Worm (Caenorhabditis elegans) whole organism, L4 larva: Measurements from ENCODE around the gene exp-2.

Experiments
- R02D3.7 ChIP-seq: fragments of 150-350 bp; sonication (generic microtip); optimal IDR thresholded peaks from 3 replicates; lab custom pipeline; 2014; ENCODE audit warnings: missing biosample characterization, missing genetic modification characterization
- Y105C5A.15 ChIP-seq: fragments of 200-800 bp; sonication (Bioruptor generic); IDR thresholded peaks from 2 replicates; pipeline ENCODE4 v1.3.6; 2022; ENCODE audit warnings: missing genetic modification characterization, missing compliant biosample characterization
- Y48G9A.11 ChIP-seq: fragments of 200-800 bp; sonication (Bioruptor generic); IDR thresholded peaks from 2 replicates; pipeline ENCODE4 v1.3.6; 2022; ENCODE audit warnings: missing genetic modification reagents, missing genetic modification characterization, missing compliant biosample characterization
- Y5F2A.4 ChIP-seq: fragments of 200-800 bp; sonication (Bioruptor generic); optimal IDR thresholded peaks from 2 replicates; lab custom pipeline; 2018; ENCODE audit warnings: mild to moderate bottlenecking, missing genetic modification characterization, missing compliant biosample characterization
- Y75B8A.6 ChIP-seq: fragments of 200-800 bp; sonication (Bioruptor generic); IDR thresholded peaks from 2 replicates; pipeline ENCODE4 v1.3.6; 2022; ENCODE audit warnings: missing genetic modification reagents, missing genetic modification characterization, missing compliant biosample characterization
- ZK337.2 ChIP-seq: fragments of 200-800 bp; sonication (Bioruptor generic); IDR thresholded peaks from 2 replicates; pipeline ENCODE4 v1.3.6; 2022; ENCODE audit warnings: missing genetic modification reagents, missing genetic modification characterization, missing compliant biosample characterization
- ZK546.5 ChIP-seq, 2 experiments: sonication (generic microtip); optimal IDR thresholded peaks; 2 replicates each; lab custom pipeline; 2017; ENCODE audit warnings: missing biosample characterization in 2 of 2, missing genetic modification characterization in 2 of 2
- aha-1 ChIP-seq: fragments of 150-350 bp; peaks from one replicate; lab custom pipeline; 2014; ENCODE audit warnings: missing biosample characterization, missing genetic modification characterization
- arid-1 ChIP-seq: fragments of 200-800 bp; sonication (Bioruptor generic); conservative IDR thresholded peaks from 2 replicates; pipeline ENCODE4 v1.3.6; 2022; ENCODE audit warnings: missing genetic modification reagents, missing genetic modification characterization, missing compliant biosample characterization
- attf-4 ChIP-seq: sonication (generic microtip); optimal IDR thresholded peaks from 3 replicates; lab custom pipeline; 2017; ENCODE audit warnings: missing biosample characterization, missing genetic modification characterization
- ceh-28 ChIP-seq: fragments of 150-350 bp; optimal IDR thresholded peaks from 2 replicates; lab custom pipeline; 2014; ENCODE audit warnings: missing biosample characterization, missing genetic modification reagents, missing genetic modification characterization
- ceh-32 ChIP-seq: sonication (generic microtip); optimal IDR thresholded peaks from 2 replicates; lab custom pipeline; 2016; ENCODE audit warnings: mild to moderate bottlenecking, missing genetic modification characterization, missing compliant biosample characterization; ENCODE audit not compliant: poor library complexity
- ceh-44 ChIP-seq: fragments of 200-800 bp; sonication (Bioruptor generic); IDR thresholded peaks from 2 replicates; pipeline ENCODE4 v1.3.6; 2022; ENCODE audit warnings: missing genetic modification reagents, missing genetic modification characterization, missing compliant biosample characterization
- ceh-82 ChIP-seq: sonication (generic microtip); optimal IDR thresholded peaks from 2 replicates; lab custom pipeline; 2017; ENCODE audit warnings: missing biosample characterization, missing genetic modification characterization
- daf-16 ChIP-seq, 3 experiments: sonication (generic microtip); optimal IDR thresholded peaks; 2 replicates each; lab custom pipeline; 2016 to 2017; ENCODE audit warnings: missing genetic modification characterization in 3 of 3, missing genetic modification reagents in 3 of 3, mild to moderate bottlenecking in 2 of 3, missing compliant biosample characterization in 2 of 3, missing biosample characterization in 1 of 3, moderate library complexity in 1 of 3
- daf-8 ChIP-seq: fragments of 200-800 bp; sonication (Bioruptor generic); IDR thresholded peaks from 2 replicates; pipeline ENCODE4 v1.3.6; 2022; ENCODE audit warnings: missing genetic modification characterization, missing compliant biosample characterization
- duxl-1 ChIP-seq: sonication (generic microtip); optimal IDR thresholded peaks from 2 replicates; lab custom pipeline; 2016; ENCODE audit warnings: mild to moderate bottlenecking, missing genetic modification characterization, moderate library complexity, missing compliant biosample characterization; ENCODE audit not compliant: poor library complexity
- dve-1 ChIP-seq: sonication (generic microtip); optimal IDR thresholded peaks from 2 replicates; lab custom pipeline; 2017; ENCODE audit warnings: antibody characterized with exemption, mild to moderate bottlenecking, missing genetic modification characterization, missing compliant biosample characterization; ENCODE audit not compliant: insufficient read depth
- gei-8 ChIP-seq: fragments of 200-800 bp; sonication (Bioruptor generic); optimal IDR thresholded peaks from 2 replicates; lab custom pipeline; 2018; ENCODE audit warnings: mild to moderate bottlenecking, missing genetic modification characterization, missing compliant biosample characterization
- hlh-11 ChIP-seq: fragments of 200-800 bp; sonication (Bioruptor generic); optimal IDR thresholded peaks from 2 replicates; lab custom pipeline; 2018; ENCODE audit warnings: mild to moderate bottlenecking, missing genetic modification characterization, missing compliant biosample characterization
- hlh-30 ChIP-seq: sonication (generic microtip); optimal IDR thresholded peaks from 2 replicates; lab custom pipeline; 2017; ENCODE audit warnings: antibody characterized with exemption, mild to moderate bottlenecking, missing genetic modification characterization, missing compliant biosample characterization; ENCODE audit not compliant: insufficient read depth
- hmg-1.1 ChIP-seq: fragments of 200-800 bp; sonication (Bioruptor generic); IDR thresholded peaks from 2 replicates; pipeline ENCODE4 v1.3.6; 2022; ENCODE audit warnings: missing genetic modification reagents, missing genetic modification characterization, missing compliant biosample characterization
- lim-7 ChIP-seq: fragments of 200-800 bp; sonication (Bioruptor generic); IDR thresholded peaks from 2 replicates; pipeline ENCODE4 v1.3.6; 2022; ENCODE audit warnings: missing genetic modification characterization, missing compliant biosample characterization
- lin-38 ChIP-seq: fragments of 200-800 bp; sonication (Bioruptor generic); IDR thresholded peaks from 2 replicates; pipeline ENCODE4 v1.3.6; 2022; ENCODE audit warnings: missing genetic modification reagents, missing genetic modification characterization, missing compliant biosample characterization
- lir-3 ChIP-seq: sonication (generic microtip); optimal IDR thresholded peaks from 2 replicates; lab custom pipeline; 2016; ENCODE audit warnings: mild to moderate bottlenecking, missing genetic modification characterization, missing compliant biosample characterization
- madf-5 ChIP-seq, 2 experiments: fragments of 200-800 bp; sonication (Bioruptor generic); IDR thresholded peaks; 2 replicates each; pipeline ENCODE4 v1.3.6; 2022; ENCODE audit warnings: missing compliant biosample characterization in 2 of 2, missing genetic modification characterization in 2 of 2
- mdl-1 ChIP-seq, 2 experiments: fragments of 150-350 bp in 1 of 2; sonication (generic microtip) in 1 of 2; optimal IDR thresholded peaks; 2 replicates each; lab custom pipeline; 2014 to 2017; ENCODE audit warnings: missing biosample characterization in 2 of 2, missing genetic modification characterization in 2 of 2
- mep-1 ChIP-seq: fragments of 150-350 bp; sonication (generic microtip); optimal IDR thresholded peaks from 3 replicates; lab custom pipeline; 2014; ENCODE audit warnings: missing biosample characterization, missing genetic modification characterization
- mes-2 ChIP-seq: sonication (generic microtip); optimal IDR thresholded peaks from 2 replicates; lab custom pipeline; 2016; ENCODE audit warnings: missing genotype, mild to moderate bottlenecking, missing genetic modification characterization, missing compliant biosample characterization; ENCODE audit not compliant: poor library complexity, severe bottlenecking
- mxl-2 ChIP-seq: fragments of 200-800 bp; sonication (Bioruptor generic); conservative IDR thresholded peaks from 2 replicates; pipeline ENCODE4 v1.3.6; 2022; ENCODE audit warnings: missing genetic modification reagents, missing genetic modification characterization, missing compliant biosample characterization
- mxl-3 ChIP-seq: fragments of 200-800 bp; sonication (Bioruptor generic); optimal IDR thresholded peaks from 2 replicates; lab custom pipeline; 2018; ENCODE audit warnings: mild to moderate bottlenecking, missing genetic modification characterization, missing compliant biosample characterization
- nhr-102 ChIP-seq: sonication (generic microtip); optimal IDR thresholded peaks from 2 replicates; lab custom pipeline; 2016; ENCODE audit warnings: mild to moderate bottlenecking, missing genetic modification characterization, moderate library complexity, missing compliant biosample characterization
- nhr-11 ChIP-seq: fragments of 150-350 bp; optimal IDR thresholded peaks from 2 replicates; lab custom pipeline; 2014; ENCODE audit warnings: missing biosample characterization, missing genetic modification characterization
- nhr-111 ChIP-seq: fragments of 200-800 bp; sonication (Bioruptor generic); optimal IDR thresholded peaks from 2 replicates; lab custom pipeline; 2018; ENCODE audit warnings: mild to moderate bottlenecking, missing genetic modification characterization, missing compliant biosample characterization
- nhr-25 ChIP-seq: sonication (generic microtip); optimal IDR thresholded peaks from 2 replicates; lab custom pipeline; 2017; ENCODE audit warnings: missing genetic modification characterization, mild to moderate bottlenecking, missing compliant biosample characterization, antibody characterized with exemption, moderate library complexity, borderline replicate concordance; ENCODE audit not compliant: insufficient read depth
- nhr-28 ChIP-seq: fragments of 150-350 bp; optimal IDR thresholded peaks from 2 replicates; lab custom pipeline; 2014; ENCODE audit warnings: missing biosample characterization, missing genetic modification characterization
- nhr-41 ChIP-seq: fragments of 200-800 bp; sonication (Bioruptor generic); IDR thresholded peaks from 2 replicates; pipeline ENCODE4 v1.3.6; 2022; ENCODE audit warnings: missing genetic modification reagents, missing genetic modification characterization, missing compliant biosample characterization
- nhr-76 ChIP-seq: fragments of 150-350 bp; optimal IDR thresholded peaks from 2 replicates; lab custom pipeline; 2014; ENCODE audit warnings: missing biosample characterization, missing genetic modification characterization
- php-3 ChIP-seq: fragments of 200-800 bp; sonication (Bioruptor generic); IDR thresholded peaks from 2 replicates; pipeline ENCODE4 v1.3.6; 2022; ENCODE audit warnings: missing genetic modification reagents, missing genetic modification characterization, missing compliant biosample characterization
- pqm-1 ChIP-seq: sonication (generic microtip); optimal IDR thresholded peaks from 2 replicates; lab custom pipeline; 2017; ENCODE audit warnings: missing biosample characterization, missing genetic modification characterization
- rbr-2 ChIP-seq: sonication (generic microtip); optimal IDR thresholded peaks from 2 replicates; lab custom pipeline; 2016; ENCODE audit warnings: missing genotype, missing genetic modification characterization, missing compliant biosample characterization
- set-16 ChIP-seq: fragments of 200-800 bp; sonication (Bioruptor generic); IDR thresholded peaks from 2 replicates; pipeline ENCODE4 v1.3.6; 2022; ENCODE audit warnings: missing genetic modification reagents, missing genetic modification characterization, missing compliant biosample characterization
- tag-97 ChIP-seq: fragments of 200-800 bp; sonication (Bioruptor generic); IDR thresholded peaks from 2 replicates; pipeline ENCODE4 v1.3.6; 2022; ENCODE audit warnings: missing genetic modification characterization, missing compliant biosample characterization
- unc-39 ChIP-seq: sonication (generic microtip); optimal IDR thresholded peaks from 2 replicates; lab custom pipeline; 2017; ENCODE audit warnings: missing biosample characterization, missing genetic modification characterization
- unc-62 ChIP-seq, 3 experiments: fragments of 150-350 bp in 1 of 3; sonication (generic microtip); optimal IDR thresholded peaks in 2 of 3; peaks in 1 of 3; 1 replicate in 1 of 3; 2 replicates in 2 of 3; lab custom pipeline; 2014 to 2017; ENCODE audit warnings: missing biosample characterization in 3 of 3, missing genetic modification characterization in 3 of 3, missing genetic modification reagents in 3 of 3, missing genotype in 1 of 3
- vab-7 ChIP-seq: fragments of 200-800 bp; sonication (Bioruptor generic); IDR thresholded peaks from 2 replicates; pipeline ENCODE4 v1.3.6; 2022; ENCODE audit warnings: missing genetic modification reagents, missing genetic modification characterization, missing compliant biosample characterization
- zip-2 ChIP-seq: fragments of 150-350 bp; optimal IDR thresholded peaks from 2 replicates; lab custom pipeline; 2014; ENCODE audit warnings: missing biosample characterization, missing genetic modification characterization
- ztf-11 ChIP-seq: fragments of 150-350 bp; optimal IDR thresholded peaks from 2 replicates; lab custom pipeline; 2014; ENCODE audit warnings: missing biosample characterization, missing genetic modification characterization

exp-2 gene

ce11 chrV:6100492-6101004, 30.7 kb upstream of the exp-2 start, which contains the start of gene crt-1 (continued):
- TF ChIP-seq vab-7 (GFP tag; lab: Robert Waterston, UW) (peak; percentile 49), mxl-3 (GFP tag; lab: Kevin White, UChicago) (peak; percentile 99), Y75B8A.6 (GFP tag; lab: Robert Waterston, UW) (no peak), unc-39 (tag; lab: Kevin White, UChicago) (no peak), Y48G9A.11 (GFP tag; lab: Robert Waterston, UW) (no peak), nhr-11 (peak; percentile 88), ceh-32 (peak; percentile 54), ceh-28 (tag; lab: Kevin White, UChicago) (no peak), ZK546.5 (tag; optimal IDR thresholded peaks at IDR 0.05; lab: Kevin White, UChicago) (no peak), php-3 (GFP tag; lab: Robert Waterston, UW) (peak; percentile 85), mep-1 (peak; percentile 94), dve-1 (peak; percentile 95), gei-8 (peak; percentile 69), nhr-76 (tag; lab: Kevin White, UChicago) (no peak), arid-1 (GFP tag; lab: Robert Waterston, UW) (0 out of 2 replicates have a peak, but pooled peaks have one; percentile 74), Y5F2A.4 (GFP tag; lab: Kevin White, UChicago) (no peak)

- TF ChIP-seq hmg-1.1 (GFP tag; lab: Robert Waterston, UW) (no peak), R02D3.7 (tag; lab: Kevin White, UChicago) (no peak), mxl-3 (GFP tag; lab: Kevin White, UChicago) (no peak), daf-8 (GFP tag; lab: Robert Waterston, UW) (no peak), ceh-44 (GFP tag; lab: Robert Waterston, UW) (no peak), tag-97 (GFP tag; lab: Robert Waterston, UW) (no peak), lir-3 (tag; lab: Kevin White, UChicago) (no peak), set-16 (GFP tag; lab: Robert Waterston, UW) (no peak), mdl-1 (tag; optimal IDR thresholded peaks at IDR 0.05; lab: Kevin White, UChicago) (no peak), ceh-82 (tag; lab: Kevin White, UChicago) (no peak), lin-38 (GFP tag; lab: Robert Waterston, UW) (no peak), nhr-28 (peak; percentile 17), nhr-111 (GFP tag; lab: Kevin White, UChicago) (no peak), zip-2 (no peak), dve-1 (peak; percentile 43), lim-7 (GFP tag; lab: Robert Waterston, UW) (no peak), attf-4 (no peak), madf-5 (GFP tag; IDR thresholded peaks at IDR 0.05; lab: Robert Waterston, UW) (no peak), mes-2 (no peak), nhr-41 (GFP tag; lab: Robert Waterston, UW) (no peak), pqm-1 (peak; percentile 39), nhr-25 (tag; lab: Kevin White, UChicago) (no peak), hlh-11 (tag; lab: Kevin White, UChicago) (no peak), nhr-102 (tag; lab: Kevin White, UChicago) (no peak), hlh-30 (tag; lab: Kevin White, UChicago) (no peak), mxl-2 (no peak), ZK337.2 (no peak), aha-1 (tag; lab: Kevin White, UChicago) (no peak), daf-16 (GFP tag; optimal IDR thresholded peaks at IDR 0.05; lab: Kevin White, UChicago) (no peak), daf-16 (tag; optimal IDR thresholded peaks at IDR 0.05; lab: Kevin White, UChicago) (peak; percentile 74), duxl-1 (tag; lab: Kevin White, UChicago) (no peak), rbr-2 (tag; lab: Kevin White, UChicago) (no peak), Y105C5A.15 (GFP tag; lab: Robert Waterston, UW) (no peak), unc-62 (GFP tag; optimal IDR thresholded peaks at IDR 0.05 in 1 of 2; lab: Kevin White, UChicago) (peak in 1 of 2 experiments; percentile 49), unc-62 (tag; optimal IDR thresholded peaks at IDR 0.05; lab: Kevin White, UChicago) (no peak), ztf-11 (tag; lab: Kevin White, UChicago) (no peak)
These were observed 29.8 kb upstream of the exp-2 start for ce11 chrV:6101243-6101898.
